Worm (Caenorhabditis elegans) whole organism, young adult: ENCODE measurements around the gene M117.3.

Experiments
- F49E8.2 ChIP-seq: sonication (generic microtip); optimal IDR thresholded peaks from 3 replicates; lab custom pipeline; 2017; ENCODE audit warnings: missing genetic modification characterization, mild to moderate bottlenecking, missing compliant biosample characterization, antibody characterized with exemption, moderate library complexity; ENCODE audit not compliant: insufficient read depth
- attf-3 ChIP-seq: fragments of 200-800 bp; sonication (Bioruptor generic); conservative IDR thresholded peaks from 2 replicates; pipeline ENCODE4 v1.3.6; 2022; ENCODE audit warnings: missing genetic modification reagents, missing genetic modification characterization, missing compliant biosample characterization
- nfyb-1 ChIP-seq: fragments of 200-800 bp; sonication (Bioruptor generic); IDR thresholded peaks from 2 replicates; pipeline ENCODE4 v1.3.6; 2022; ENCODE audit warnings: missing genetic modification reagents, missing genetic modification characterization, missing compliant biosample characterization
- nhr-90 ChIP-seq: sonication (generic microtip); optimal IDR thresholded peaks from 2 replicates; lab custom pipeline; 2016; ENCODE audit warnings: missing genotype, mild to moderate bottlenecking, missing genetic modification characterization, missing compliant biosample characterization
- snpc-4 ChIP-seq, 5 experiments: fragments of 150-350 bp in 1 of 5; sonication (generic microtip) in 4 of 5; optimal IDR thresholded peaks; 2 replicates each; lab custom pipeline; 2014 to 2018; ENCODE audit warnings: missing genetic modification characterization in 5 of 5, missing biosample characterization in 3 of 5, antibody characterized with exemption in 2 of 5, mild to moderate bottlenecking in 2 of 5, missing compliant biosample characterization in 2 of 5, missing genotype in 2 of 5, moderate library complexity in 2 of 5, missing genetic modification reagents in 1 of 5
- sptf-2 ChIP-seq: fragments of 200-800 bp; sonication (Bioruptor generic); optimal IDR thresholded peaks from 2 replicates; lab custom pipeline; 2018; ENCODE audit warnings: mild to moderate bottlenecking, missing genetic modification characterization, missing compliant biosample characterization

DNA sequence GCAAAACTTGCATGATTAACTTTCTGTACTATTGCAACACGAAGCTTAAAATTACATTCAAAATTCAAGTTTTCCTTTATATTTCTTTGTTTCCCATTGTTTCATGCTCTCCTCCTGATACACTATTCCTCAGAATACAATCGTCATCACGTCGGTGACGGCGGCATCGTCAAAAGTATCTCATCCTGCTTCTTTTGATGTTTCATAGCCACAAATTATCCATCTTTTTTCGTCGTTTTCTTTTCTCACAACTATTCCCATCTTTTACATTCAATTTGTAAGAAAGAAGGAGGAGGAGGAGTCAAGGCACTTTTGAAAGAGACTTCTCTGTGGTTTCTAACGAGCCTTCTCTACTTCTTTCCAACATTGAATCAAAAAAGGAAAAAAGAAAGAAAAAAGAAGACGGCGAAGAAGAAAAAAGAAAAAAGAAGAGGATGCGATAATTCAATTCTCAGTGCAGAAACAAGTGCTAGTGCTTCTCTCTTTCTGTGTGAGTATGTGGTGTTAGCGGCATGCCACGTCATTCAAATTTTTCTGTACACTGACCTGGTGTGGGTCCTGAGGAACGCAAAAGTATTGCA, 33.5 kb upstream of the M117.3 start:
- TF ChIP-seq nfyb-1 (GFP tag; lab: Robert Waterston, UW) (no peak), snpc-4 (GFP tag; optimal IDR thresholded peaks at IDR 0.05; lab: Kevin White, UChicago) (no peak), snpc-4 (tag; optimal IDR thresholded peaks at IDR 0.05; lab: Kevin White, UChicago) (no peak), sptf-2 (GFP tag; lab: Kevin White, UChicago) (no peak), attf-3 (GFP tag; lab: Robert Waterston, UW) (no peak), nhr-90 (tag; lab: Kevin White, UChicago) (no peak), F49E8.2 (tag; lab: Kevin White, UChicago) (no peak)
